Fruit fly (Drosophila melanogaster): ENCODE results near the gene He.

DNA sequence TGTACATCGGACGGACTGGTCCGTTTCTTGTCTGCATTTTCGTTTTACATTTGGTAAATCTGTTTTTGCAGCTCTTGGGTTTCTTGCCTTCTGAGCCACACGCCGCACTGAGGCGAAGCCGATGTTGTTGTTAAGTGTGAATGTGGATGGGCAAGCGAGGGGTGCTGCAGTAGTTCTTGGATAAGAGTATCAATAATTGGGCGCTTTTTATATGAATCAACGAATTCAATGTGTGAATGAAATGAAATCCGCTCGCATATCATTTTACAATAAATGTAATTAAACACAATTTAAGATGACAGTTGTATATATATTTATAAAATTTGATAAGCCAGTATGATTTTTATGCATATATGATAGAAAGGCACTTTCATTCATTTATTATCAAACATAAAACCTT is 44.3 kb downstream of the He start:
- TF ChIP-seq CG7045 (GFP tag; optimal IDR thresholded peaks at IDR 0.05) (no peak), cnc (optimal IDR thresholded peaks at IDR 0.05) (no peak), kay (GFP tag; ENCODE audit: borderline replicate concordance) (no peak), bab1 (GFP tag; optimal IDR thresholded peaks at IDR 0.05) (no peak), CG14711 (tag; optimal IDR thresholded peaks at IDR 0.05) (no peak), cic (GFP tag; optimal IDR thresholded peaks at IDR 0.05) (no peak), tj (GFP tag; optimal IDR thresholded peaks at IDR 0.05) (no peak), Crg-1 (GFP tag; optimal IDR thresholded peaks at IDR 0.05) (no peak), CG33017 (tag; optimal IDR thresholded peaks at IDR 0.05) (no peak), CG11617 (GFP tag; optimal IDR thresholded peaks at IDR 0.05) (no peak), CG1620 (GFP tag; optimal IDR thresholded peaks at IDR 0.05) (no peak)
